Fruit fly (Drosophila melanogaster): Measurements from ENCODE around the gene Pp2A-29B.

Gene Pp2A-29B

dm6 chr2L:8381508-8382036, 15.7 kb downstream of the Pp2A-29B start, which contains the start of gene AlaRS (continued):
- peak; percentile 19 for TF ChIP-seq CG31627 (GFP tag; optimal IDR thresholded peaks at IDR 0.05)
- peak; percentile 32 for TF ChIP-seq net (GFP tag; optimal IDR thresholded peaks at IDR 0.05)
- peak in 1 of 2 experiments; percentile 19 for TF ChIP-seq salr (GFP tag; optimal IDR thresholded peaks at IDR 0.05)
- TF ChIP-seq Hr4 (GFP tag; optimal IDR thresholded peaks at IDR 0.05): peak; percentile 48
- TF ChIP-seq CG3032 (tag; optimal IDR thresholded peaks at IDR 0.05): peak; percentile 8
- peak; percentile 29 for TF ChIP-seq CG34406 (GFP tag; optimal IDR thresholded peaks at IDR 0.05)
- peak; percentile 48 for TF ChIP-seq CG3919 (GFP tag; optimal IDR thresholded peaks at IDR 0.05)
- no peak for TF ChIP-seq CG4318 (GFP tag; optimal IDR thresholded peaks at IDR 0.05)
- peak; percentile 45; the same call in 1 of the 3 replicates for TF ChIP-seq CG8119 (GFP tag; IDR thresholded peaks at IDR 0.05)
- TF ChIP-seq cyc (GFP tag; optimal IDR thresholded peaks at IDR 0.05): peak; percentile 29
- peak; percentile 9 for TF ChIP-seq fd85E (GFP tag; optimal IDR thresholded peaks at IDR 0.05)
- TF ChIP-seq spab (GFP tag; optimal IDR thresholded peaks at IDR 0.05): no peak
- TF ChIP-seq CG9139 (GFP tag; optimal IDR thresholded peaks at IDR 0.05): peak; percentile 6
- TF ChIP-seq CG8632 (GFP tag; optimal IDR thresholded peaks at IDR 0.05): peak; percentile 2
- TF ChIP-seq fd59A (GFP tag; optimal IDR thresholded peaks at IDR 0.05): no peak
- peak; percentile 59 for TF ChIP-seq OdsH (GFP tag; optimal IDR thresholded peaks at IDR 0.05)
- no peak for TF ChIP-seq CG1621 (tag; optimal IDR thresholded peaks at IDR 0.05)
- TF ChIP-seq CG11294 (GFP tag; IDR thresholded peaks at IDR 0.05): no peak
- TF ChIP-seq Ets96B (tag; optimal IDR thresholded peaks at IDR 0.05): peak; percentile 1
- TF ChIP-seq Hr38 (GFP tag; optimal IDR thresholded peaks at IDR 0.05): no peak
- no peak for TF ChIP-seq CG7368 (GFP tag; optimal IDR thresholded peaks at IDR 0.05)
- peak; percentile 45 for TF ChIP-seq Sox14 (GFP tag; optimal IDR thresholded peaks at IDR 0.05)

DNA sequence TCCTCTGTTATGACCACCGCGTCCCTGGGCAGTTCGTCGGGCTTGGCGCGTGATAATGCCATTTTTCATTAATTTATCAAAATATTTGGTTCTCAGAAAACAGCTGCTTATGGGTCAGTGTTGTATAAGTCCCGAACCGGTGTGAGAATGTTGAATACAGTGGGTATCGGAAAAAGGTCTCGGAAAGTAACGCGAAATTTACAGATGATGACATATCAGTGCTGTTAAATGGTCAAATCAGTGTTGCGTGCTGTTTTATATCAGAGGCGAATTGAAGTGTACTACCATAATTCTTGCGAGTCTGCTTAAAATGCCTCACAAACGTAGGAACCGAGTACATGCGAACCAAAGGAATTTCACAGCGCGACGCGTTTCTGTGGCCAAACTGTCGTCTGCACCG, 16.8 kb downstream of the Pp2A-29B start, which contains the start of the genes CG13392 and Rcd4:
Gene CG13392, minus strand, starts transcription at position 162 of the 400 bp plus-strand sequence.
Gene Rcd4, plus strand, starts transcription at position 216 of the 400 bp plus-strand sequence.
- TF ChIP-seq vri (GFP tag; optimal IDR thresholded peaks at IDR 0.05) (peak; percentile 92), pdm3 (GFP tag; optimal IDR thresholded peaks at IDR 0.05) (peak; percentile 57), Hr4 (GFP tag; optimal IDR thresholded peaks at IDR 0.05) (peak; percentile 35), CG3032 (tag; optimal IDR thresholded peaks at IDR 0.05) (peak; percentile 47), CG8632 (GFP tag; optimal IDR thresholded peaks at IDR 0.05) (peak; percentile 26), CG8319 (GFP tag; optimal IDR thresholded peaks at IDR 0.05) (no peak), CG11294 (GFP tag; IDR thresholded peaks at IDR 0.05) (peak; percentile 38; the same call in 1 of the 2 replicates), CG31627 (GFP tag; optimal IDR thresholded peaks at IDR 0.05) (peak; percentile 80), acj6 (GFP tag; optimal IDR thresholded peaks at IDR 0.05) (peak; percentile 60), lz (GFP tag; optimal IDR thresholded peaks at IDR 0.05) (peak; percentile 75), Blimp-1 (GFP tag; optimal IDR thresholded peaks at IDR 0.05) (no peak), CG11902 (GFP tag; optimal IDR thresholded peaks at IDR 0.05) (peak; percentile 39), fkh (GFP tag; optimal IDR thresholded peaks at IDR 0.05) (no peak), CG32006 (GFP tag; optimal IDR thresholded peaks at IDR 0.05) (peak; percentile 41), Sox15 (GFP tag; optimal IDR thresholded peaks at IDR 0.05) (no peak), CG11762 (GFP tag; optimal IDR thresholded peaks at IDR 0.05; ENCODE audit: insufficient read depth) (peak; percentile 21), CG15336 (GFP tag; IDR thresholded peaks at IDR 0.05) (no peak), CG10669 (GFP tag; optimal IDR thresholded peaks at IDR 0.05) (peak; percentile 35), Ets96B (tag; optimal IDR thresholded peaks at IDR 0.05) (peak; percentile 12), fd59A (GFP tag; optimal IDR thresholded peaks at IDR 0.05) (no peak), CG4318 (GFP tag; optimal IDR thresholded peaks at IDR 0.05) (no peak), CG3919 (GFP tag; optimal IDR thresholded peaks at IDR 0.05) (peak; percentile 79), OdsH (GFP tag; optimal IDR thresholded peaks at IDR 0.05) (peak; percentile 63), Sox102F (GFP tag; optimal IDR thresholded peaks at IDR 0.05) (peak; percentile 65), Lpt (GFP tag; optimal IDR thresholded peaks at IDR 0.05) (peak; percentile 3), CG16779 (tag; optimal IDR thresholded peaks at IDR 0.05) (no peak), CG6854 (GFP tag; optimal IDR thresholded peaks at IDR 0.05) (peak; percentile 36), CG6792 (GFP tag; optimal IDR thresholded peaks at IDR 0.05) (peak; percentile 58), dsx (GFP tag; optimal IDR thresholded peaks at IDR 0.05; ENCODE audit: poor library complexity, severe bottlenecking) (peak; percentile 30), CG34406 (GFP tag; optimal IDR thresholded peaks at IDR 0.05) (peak; percentile 14), Met (GFP tag; optimal IDR thresholded peaks at IDR 0.05) (peak; percentile 57), CG6808 (GFP tag; optimal IDR thresholded peaks at IDR 0.05) (peak; percentile 46), esn (GFP tag; optimal IDR thresholded peaks at IDR 0.05) (peak; percentile 77), Ets21C (GFP tag; optimal IDR thresholded peaks at IDR 0.05) (peak; percentile 42), eg (GFP tag; IDR thresholded peaks at IDR 0.05) (peak; percentile 64), Eip75B (GFP tag; optimal IDR thresholded peaks at IDR 0.05) (peak; percentile 50), dac (GFP tag; optimal IDR thresholded peaks at IDR 0.05) (no peak)
